Worm (Caenorhabditis elegans) whole organism, L4 larva: Measurements from ENCODE around the gene srd-9.

ENCODE experiments used
- ama-1 ChIP-seq: fragments of 150-350 bp; optimal IDR thresholded peaks from 2 replicates; lab custom pipeline; 2014; ENCODE audit warnings: inconsistent platforms, mixed read lengths
- ceh-28 ChIP-seq: fragments of 150-350 bp; optimal IDR thresholded peaks from 2 replicates; lab custom pipeline; 2014; ENCODE audit warnings: missing biosample characterization, missing genetic modification reagents, missing genetic modification characterization
- ceh-82 ChIP-seq: sonication (generic microtip); optimal IDR thresholded peaks from 2 replicates; lab custom pipeline; 2017; ENCODE audit warnings: missing biosample characterization, missing genetic modification characterization
- egl-27 ChIP-seq: sonication (generic microtip); optimal IDR thresholded peaks from 3 replicates; lab custom pipeline; 2017; ENCODE audit warnings: missing biosample characterization, missing genetic modification reagents, missing genetic modification characterization
- nhr-237 ChIP-seq: sonication (generic microtip); optimal IDR thresholded peaks from 2 replicates; lab custom pipeline; 2017; ENCODE audit warnings: missing biosample characterization, missing genetic modification characterization

- TF ChIP-seq ceh-82 (tag; lab: Kevin White, UChicago) (no peak), ama-1 (lab: Kevin White, UChicago) (no peak), egl-27 (tag; lab: Kevin White, UChicago) (no peak), ceh-28 (tag; lab: Kevin White, UChicago) (no peak), nhr-237 (no peak)
Observed at ce11 chrV:5334588-5334987, 17.0 kb upstream of the srd-9 start, which contains the start of gene srg-28.
